Fruit fly (Drosophila melanogaster) whole organism, pupa: ENCODE data around the gene CG43736.

Source experiments
- CG10348 ChIP-seq: fragments of 200-800 bp; sonication (Bioruptor generic); IDR thresholded peaks from 2 replicates; pipeline ENCODE4 v1.3.6; 2022; ENCODE audit warnings: missing biosample characterization, missing genetic modification characterization
- CG12605 ChIP-seq: fragments of 200-800 bp; sonication (Bioruptor generic); IDR thresholded peaks from 2 replicates; pipeline ENCODE4 v1.3.6; 2022; ENCODE audit warnings: missing biosample characterization, missing genetic modification characterization
- CG13204 ChIP-seq: fragments of 200-800 bp; sonication (Bioruptor generic); optimal IDR thresholded peaks from 2 replicates; lab custom pipeline; 2018; ENCODE audit warnings: missing biosample characterization, mild to moderate bottlenecking, missing genetic modification characterization, moderate library complexity
- CG14655 ChIP-seq: fragments of 200-800 bp; sonication (Bioruptor generic); optimal IDR thresholded peaks from 3 replicates; lab custom pipeline; 2017; ENCODE audit warnings: mild to moderate bottlenecking, missing biosample characterization, missing genetic modification reagents, missing genetic modification characterization
- CG15710 ChIP-seq: fragments of 200-800 bp; sonication (Bioruptor generic); optimal IDR thresholded peaks from 2 replicates; lab custom pipeline; 2018; ENCODE audit warnings: missing biosample characterization, mild to moderate bottlenecking, missing genetic modification characterization, moderate library complexity
- CG17806 ChIP-seq: fragments of 200-800 bp; sonication (Bioruptor generic); optimal IDR thresholded peaks from 2 replicates; lab custom pipeline; 2018; ENCODE audit warnings: missing biosample characterization, mild to moderate bottlenecking, missing genetic modification characterization, moderate library complexity
- CG32121 ChIP-seq: fragments of 200-800 bp; sonication (Bioruptor generic); IDR thresholded peaks from 2 replicates; pipeline ENCODE4 v1.3.6; 2022; ENCODE audit warnings: missing biosample characterization, missing genetic modification characterization
- CG34367 ChIP-seq: fragments of 200-800 bp; sonication (Bioruptor generic); optimal IDR thresholded peaks from 2 replicates; lab custom pipeline; 2018; ENCODE audit warnings: missing biosample characterization, mild to moderate bottlenecking, missing genetic modification characterization
- CG4496 ChIP-seq: fragments of 200-800 bp; sonication (Bioruptor generic); IDR thresholded peaks from 3 replicates; pipeline ENCODE4 v1.3.6; 2022; ENCODE audit warnings: missing biosample characterization, missing genetic modification characterization
- CG8159 ChIP-seq: fragments of 200-800 bp; sonication (Bioruptor generic); optimal IDR thresholded peaks from 3 replicates; lab custom pipeline; 2018; ENCODE audit warnings: missing biosample characterization, mild to moderate bottlenecking, missing genetic modification characterization, moderate library complexity
- CG8301 ChIP-seq: fragments of 200-800 bp; sonication (Bioruptor generic); optimal IDR thresholded peaks from 2 replicates; lab custom pipeline; 2018; ENCODE audit warnings: missing biosample characterization, mild to moderate bottlenecking, missing genetic modification characterization
- CG9948 ChIP-seq: fragments of 200-800 bp; sonication (Bioruptor generic); optimal IDR thresholded peaks from 2 replicates; lab custom pipeline; 2018; ENCODE audit warnings: missing biosample characterization, mild to moderate bottlenecking, missing genetic modification characterization, moderate library complexity
- D1 ChIP-seq: fragments of 200-800 bp; sonication (Bioruptor generic); optimal IDR thresholded peaks from 2 replicates; lab custom pipeline; 2018; ENCODE audit warnings: missing biosample characterization, mild to moderate bottlenecking, missing genetic modification characterization, moderate library complexity
- EcR ChIP-seq: fragments of 200-800 bp; sonication (Bioruptor generic); optimal IDR thresholded peaks from 3 replicates; lab custom pipeline; 2019; ENCODE audit warnings: missing biosample characterization, missing genetic modification characterization, mild to moderate bottlenecking, moderate library complexity, missing genetic modification reagents
- Ets98B ChIP-seq: fragments of 200-800 bp; sonication (Bioruptor generic); IDR thresholded peaks from 2 replicates; pipeline ENCODE4 v1.3.6; 2022; ENCODE audit warnings: missing biosample characterization, missing genetic modification characterization
- Pif1A ChIP-seq: fragments of 200-800 bp; sonication (Bioruptor generic); optimal IDR thresholded peaks from 3 replicates; lab custom pipeline; 2016; ENCODE audit warnings: missing biosample characterization, missing genetic modification characterization
- Pif1B ChIP-seq: fragments of 200-800 bp; sonication (Bioruptor generic); optimal IDR thresholded peaks from 3 replicates; lab custom pipeline; 2016; ENCODE audit warnings: missing biosample characterization, missing genetic modification characterization
- Snoo ChIP-seq: fragments of 200-800 bp; sonication (Bioruptor generic); optimal IDR thresholded peaks from 3 replicates; lab custom pipeline; 2017; ENCODE audit warnings: missing biosample characterization, mild to moderate bottlenecking, missing genetic modification characterization, inconsistent platforms
- fd96Ca ChIP-seq: fragments of 200-800 bp; sonication (Bioruptor generic); IDR thresholded peaks from 3 replicates; pipeline ENCODE4 v1.3.6; 2022; ENCODE audit warnings: missing biosample characterization, missing genetic modification characterization
- gl ChIP-seq: fragments of 200-800 bp; sonication (Bioruptor generic); optimal IDR thresholded peaks from 2 replicates; lab custom pipeline; 2018; ENCODE audit warnings: missing biosample characterization, mild to moderate bottlenecking, missing genetic modification characterization
- rn ChIP-seq: fragments of 200-800 bp; sonication (Bioruptor generic); IDR thresholded peaks from 2 replicates; pipeline ENCODE4 v1.3.6; 2022; ENCODE audit warnings: missing biosample characterization, missing genetic modification characterization

Gene CG43736

DNA sequence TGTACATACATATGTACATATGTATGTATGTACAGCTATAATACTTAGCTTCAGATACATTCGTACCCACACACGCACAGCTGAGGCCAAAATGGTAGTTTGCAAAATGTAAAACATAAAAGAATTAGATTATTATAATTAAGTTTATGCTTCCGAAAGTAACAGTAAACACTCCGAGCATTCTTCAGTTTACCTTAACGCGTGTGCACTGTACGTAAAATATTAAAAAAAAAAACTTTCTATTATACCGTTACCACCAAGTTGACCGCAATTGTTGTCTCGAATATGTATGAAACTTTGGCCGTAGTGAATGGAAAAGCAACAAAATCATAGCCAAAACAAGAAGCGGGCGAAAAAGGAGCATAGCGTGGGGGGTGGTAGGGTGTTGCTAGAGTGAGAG, 9.1 kb upstream of the CG43736 start:
- TF ChIP-seq CG8159 (tag; lab: Kevin White, UChicago) = peak; percentile 81
- no peak for TF ChIP-seq EcR
- peak; percentile 91 for TF ChIP-seq CG4496 (GFP tag; lab: Robert Waterston, UW)
- peak; percentile 72 for TF ChIP-seq CG17806 (tag; lab: Kevin White, UChicago)
- TF ChIP-seq Pif1A = peak; percentile 84
- TF ChIP-seq CG10348 = no peak; the same call in 1 of the 2 replicates
- TF ChIP-seq gl (tag; lab: Kevin White, UChicago) = no peak
- TF ChIP-seq CG12605 (GFP tag; lab: Robert Waterston, UW) = peak; percentile 72; the same call in 1 of the 2 replicates
- TF ChIP-seq CG15710 = peak; percentile 61
- TF ChIP-seq CG32121 = peak; percentile 88
- TF ChIP-seq CG34367 (tag; lab: Kevin White, UChicago) = peak; percentile 62
- peak; percentile 79 for TF ChIP-seq CG9948 (tag; lab: Kevin White, UChicago)
- TF ChIP-seq CG8301 (tag; lab: Kevin White, UChicago) = peak; percentile 78
- TF ChIP-seq rn = peak; percentile 50
- TF ChIP-seq Ets98B (GFP tag; lab: Robert Waterston, UW) = peak; percentile 88
- peak; percentile 13 for TF ChIP-seq D1 (tag; lab: Kevin White, UChicago)
- TF ChIP-seq Pif1B = peak; percentile 85
- TF ChIP-seq Snoo = peak; percentile 60
- TF ChIP-seq fd96Ca (GFP tag; lab: Robert Waterston, UW) = peak; percentile 93
- TF ChIP-seq CG14655 (GFP tag; lab: Kevin White, UChicago) = peak; percentile 85
- TF ChIP-seq CG13204 = no peak

DNA sequence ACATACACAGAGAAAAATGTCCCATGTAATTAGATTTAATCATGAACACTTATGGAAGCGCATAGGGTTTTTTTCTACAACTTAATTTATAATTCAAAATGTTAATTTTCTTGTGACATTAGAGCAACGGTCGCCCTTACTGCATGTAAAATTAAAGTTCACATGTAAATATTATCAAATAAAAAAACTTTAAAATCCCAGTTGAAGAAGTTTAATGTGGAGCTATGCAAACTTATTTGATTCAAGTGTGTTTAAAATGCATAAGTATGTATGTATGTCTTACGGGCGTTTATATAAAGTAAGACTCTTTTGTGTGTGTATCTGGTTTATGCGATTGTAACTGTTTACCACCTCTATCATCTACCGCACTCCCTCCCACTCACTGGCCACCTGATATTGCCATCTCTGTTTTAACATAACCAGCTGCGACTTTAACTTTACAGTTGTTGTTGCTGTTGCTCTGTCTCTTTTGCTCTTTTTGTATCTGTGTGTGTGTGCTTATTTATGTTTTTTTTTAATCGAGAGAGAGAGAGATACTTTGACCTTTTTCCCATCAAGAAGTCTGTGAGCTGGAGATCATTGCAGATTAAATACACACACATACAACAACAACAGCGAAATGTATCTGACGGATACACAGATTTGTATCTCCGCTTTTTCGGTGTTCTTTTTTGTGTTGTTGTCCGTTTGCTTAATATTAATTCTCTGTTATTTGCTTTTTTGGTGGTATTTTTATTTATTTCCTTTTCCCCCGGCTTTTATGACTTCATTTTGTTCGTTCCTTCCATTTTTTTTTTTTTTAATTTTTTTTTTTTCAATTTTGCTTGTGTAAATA, 8.1 kb upstream of the CG43736 start:
- TF ChIP-seq CG17806 (tag; lab: Kevin White, UChicago) = peak; percentile 73
- TF ChIP-seq fd96Ca (GFP tag; lab: Robert Waterston, UW) = no peak
- peak; percentile 79 for TF ChIP-seq CG32121
- peak; percentile 87 for TF ChIP-seq CG9948 (tag; lab: Kevin White, UChicago)
- peak; percentile 88 for TF ChIP-seq Snoo
- peak; percentile 87 for TF ChIP-seq CG15710
- TF ChIP-seq EcR = peak; percentile 54
- TF ChIP-seq Pif1A = peak; percentile 91
- TF ChIP-seq CG10348 = no peak
- TF ChIP-seq CG14655 (GFP tag; lab: Kevin White, UChicago) = peak; percentile 86
- TF ChIP-seq gl (tag; lab: Kevin White, UChicago) = peak; percentile 49
- peak; percentile 44; the same call in 1 of the 2 replicates for TF ChIP-seq Ets98B (GFP tag; lab: Robert Waterston, UW)
- TF ChIP-seq CG4496 (GFP tag; lab: Robert Waterston, UW) = no peak; the same call in 1 of the 3 replicates
- TF ChIP-seq CG13204 = peak; percentile 30
- peak; percentile 68 for TF ChIP-seq CG34367 (tag; lab: Kevin White, UChicago)
- peak; percentile 83 for TF ChIP-seq CG8159 (tag; lab: Kevin White, UChicago)
- 0 out of 2 replicates have a peak, but pooled peaks have one; percentile 17 for TF ChIP-seq rn
- peak; percentile 69 for TF ChIP-seq D1 (tag; lab: Kevin White, UChicago)
- no peak for TF ChIP-seq CG12605 (GFP tag; lab: Robert Waterston, UW)
- peak; percentile 90 for TF ChIP-seq Pif1B
- peak; percentile 78 for TF ChIP-seq CG8301 (tag; lab: Kevin White, UChicago)

DNA sequence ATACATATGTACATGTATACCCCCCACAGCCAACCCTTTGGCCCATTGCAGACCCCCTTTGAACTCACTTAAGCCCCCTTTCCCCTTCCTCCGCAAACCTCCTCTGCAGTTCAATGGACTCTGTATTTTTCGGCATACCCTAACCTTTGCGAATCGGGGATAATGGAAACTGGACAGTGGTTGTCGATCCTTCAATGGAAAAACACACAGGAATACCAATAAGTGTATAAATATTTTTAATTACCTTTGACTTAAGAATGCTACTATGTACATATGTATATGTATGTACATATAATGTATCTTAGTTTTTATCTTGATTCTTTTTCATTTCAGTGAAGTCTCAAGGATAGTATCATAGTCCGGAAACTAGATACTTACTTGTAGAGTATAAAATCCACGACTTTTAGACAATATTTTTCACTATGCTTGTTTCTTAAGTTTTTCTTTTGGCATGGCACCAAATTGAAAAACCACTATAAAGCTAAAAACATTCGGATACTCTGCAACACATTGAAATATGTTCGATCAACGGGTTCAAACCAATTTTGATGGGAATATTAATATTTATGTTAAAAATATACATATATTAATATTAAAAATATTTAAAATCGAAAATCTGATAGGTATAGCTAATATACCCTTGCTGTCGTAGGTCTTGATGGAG, 7.2 kb upstream of the CG43736 start:
- no peak for TF ChIP-seq CG12605 (GFP tag; lab: Robert Waterston, UW)
- TF ChIP-seq fd96Ca (GFP tag; lab: Robert Waterston, UW) = no peak
- TF ChIP-seq Ets98B (GFP tag; lab: Robert Waterston, UW) = peak; percentile 78
- TF ChIP-seq Snoo = peak; percentile 51
- TF ChIP-seq Pif1A = no peak
- TF ChIP-seq CG9948 (tag; lab: Kevin White, UChicago) = peak; percentile 45
- peak; percentile 75; the same call in 2 of the 3 replicates for TF ChIP-seq CG4496 (GFP tag; lab: Robert Waterston, UW)
- peak; percentile 65; the same call in 1 of the 2 replicates for TF ChIP-seq CG32121
- peak; percentile 48 for TF ChIP-seq CG8301 (tag; lab: Kevin White, UChicago)
- no peak for TF ChIP-seq CG13204
- peak; percentile 56 for TF ChIP-seq CG14655 (GFP tag; lab: Kevin White, UChicago)
- peak; percentile 23 for TF ChIP-seq CG17806 (tag; lab: Kevin White, UChicago)
- TF ChIP-seq gl (tag; lab: Kevin White, UChicago) = no peak
- peak; percentile 64 for TF ChIP-seq EcR
- TF ChIP-seq CG34367 (tag; lab: Kevin White, UChicago) = peak; percentile 15
- peak; percentile 19 for TF ChIP-seq D1 (tag; lab: Kevin White, UChicago)
- peak; percentile 62 for TF ChIP-seq CG8159 (tag; lab: Kevin White, UChicago)
- TF ChIP-seq Pif1B = peak; percentile 42
- TF ChIP-seq rn = peak; percentile 42; the same call in 1 of the 2 replicates
- TF ChIP-seq CG15710 = peak; percentile 23
- no peak for TF ChIP-seq CG10348

DNA sequence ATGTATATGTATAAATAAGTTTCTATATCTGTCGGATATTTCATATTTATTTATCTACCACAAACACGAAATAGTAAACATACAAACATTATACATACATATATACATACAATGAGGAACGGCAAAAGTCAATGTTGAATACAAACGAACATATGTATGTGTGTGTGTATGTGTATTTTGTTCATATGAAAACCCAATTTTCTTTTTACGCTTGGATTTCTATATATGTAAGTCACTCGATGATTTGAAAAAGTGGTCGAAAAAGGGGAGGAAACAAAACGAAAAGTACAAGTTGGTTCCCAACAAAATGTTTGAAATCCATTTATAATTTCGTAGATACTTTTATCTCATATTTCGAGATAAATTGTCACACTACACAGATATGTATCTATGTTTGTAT, 6.4 kb upstream of the CG43736 start:
- TF ChIP-seq rn = no peak
- TF ChIP-seq CG4496 (GFP tag; lab: Robert Waterston, UW) = no peak
- TF ChIP-seq fd96Ca (GFP tag; lab: Robert Waterston, UW) = no peak
- TF ChIP-seq CG13204 = no peak
- TF ChIP-seq CG8159 (tag; lab: Kevin White, UChicago) = no peak
- TF ChIP-seq CG17806 (tag; lab: Kevin White, UChicago) = no peak
- no peak for TF ChIP-seq gl (tag; lab: Kevin White, UChicago)
- TF ChIP-seq CG8301 (tag; lab: Kevin White, UChicago) = no peak
- TF ChIP-seq CG15710 = no peak
- no peak for TF ChIP-seq Snoo

DNA sequence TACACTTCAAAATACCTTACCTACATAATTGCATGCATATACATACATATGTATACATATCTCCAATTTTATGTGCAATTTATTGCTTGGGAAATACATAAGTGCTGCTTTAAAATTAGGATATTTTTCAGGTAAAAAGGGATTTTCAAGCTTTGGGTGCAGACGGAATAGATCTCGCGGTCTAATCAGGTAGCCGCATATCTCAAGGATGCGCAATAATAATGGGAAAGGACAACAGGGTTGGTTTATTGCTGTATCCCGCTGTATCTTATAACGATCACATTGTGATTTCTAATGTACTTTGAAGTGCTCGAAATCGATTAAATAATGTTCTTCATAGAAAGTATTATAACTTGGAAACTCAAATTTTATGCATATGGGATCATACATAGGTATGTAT, 6.0 kb upstream of the CG43736 start:
- TF ChIP-seq Ets98B (GFP tag; lab: Robert Waterston, UW) (no peak), CG32121 (no peak), CG9948 (tag; lab: Kevin White, UChicago) (no peak)
